Worm (Caenorhabditis elegans) whole organism, young adult: ENCODE measurements around the gene K08H2.7.

Experiments used
- B0035.1 ChIP-seq: sonication (generic microtip); optimal IDR thresholded peaks from 2 replicates; lab custom pipeline; 2016; ENCODE audit warnings: missing genetic modification characterization, mild to moderate bottlenecking, missing compliant biosample characterization, missing genotype, missing genetic modification reagents
- B0336.3 ChIP-seq: fragments of 200-800 bp; sonication (Bioruptor generic); IDR thresholded peaks from 2 replicates; pipeline ENCODE4 v1.3.6; 2022; ENCODE audit warnings: missing genetic modification characterization, missing compliant biosample characterization
- F22D6.2 ChIP-seq: sonication (generic microtip); optimal IDR thresholded peaks from 2 replicates; lab custom pipeline; 2016; ENCODE audit warnings: mild to moderate bottlenecking, missing genetic modification characterization, missing compliant biosample characterization
- F57C9.4 ChIP-seq: sonication (generic microtip); optimal IDR thresholded peaks from 2 replicates; lab custom pipeline; 2017; ENCODE audit warnings: mild to moderate bottlenecking, missing genetic modification characterization, missing compliant biosample characterization
- Y53F4B.3 ChIP-seq: fragments of 200-800 bp; sonication (Bioruptor generic); IDR thresholded peaks from 2 replicates; pipeline ENCODE4 v1.3.6; 2022; ENCODE audit warnings: missing genetic modification reagents, missing genetic modification characterization, missing compliant biosample characterization
- Y79H2A.3 ChIP-seq: fragments of 200-800 bp; sonication (Bioruptor generic); conservative IDR thresholded peaks from 2 replicates; pipeline ENCODE4 v1.3.6; 2022; ENCODE audit warnings: missing genetic modification reagents, missing genetic modification characterization, missing compliant biosample characterization
- atf-7 ChIP-seq: sonication (generic microtip); optimal IDR thresholded peaks from 2 replicates; lab custom pipeline; 2017; ENCODE audit warnings: mild to moderate bottlenecking, missing genetic modification characterization, missing compliant biosample characterization
- attf-5 ChIP-seq: fragments of 200-800 bp; sonication (Bioruptor generic); optimal IDR thresholded peaks from 2 replicates; lab custom pipeline; 2018; ENCODE audit warnings: mild to moderate bottlenecking, missing genetic modification characterization, missing compliant biosample characterization
- ceh-58 ChIP-seq: fragments of 200-800 bp; sonication (Bioruptor generic); IDR thresholded peaks from 2 replicates; pipeline ENCODE4 v1.3.6; 2022; ENCODE audit warnings: missing genetic modification characterization, missing compliant biosample characterization
- ceh-79 ChIP-seq: sonication (generic microtip); optimal IDR thresholded peaks from 2 replicates; lab custom pipeline; 2017; ENCODE audit warnings: mild to moderate bottlenecking, missing genetic modification characterization, missing compliant biosample characterization
- ceh-91 ChIP-seq: fragments of 200-800 bp; sonication (Bioruptor generic); IDR thresholded peaks from 2 replicates; pipeline ENCODE4 v1.3.6; 2022; ENCODE audit warnings: missing genetic modification reagents, missing genetic modification characterization, missing compliant biosample characterization
- egl-44 ChIP-seq: fragments of 200-800 bp; sonication (Bioruptor generic); IDR thresholded peaks from 2 replicates; pipeline ENCODE4 v1.3.6; 2022; ENCODE audit warnings: missing genetic modification reagents, missing genetic modification characterization, missing compliant biosample characterization
- egrh-3 ChIP-seq: fragments of 200-800 bp; sonication (Bioruptor generic); IDR thresholded peaks from 2 replicates; pipeline ENCODE4 v1.3.6; 2022; ENCODE audit warnings: missing genetic modification reagents, missing genetic modification characterization, missing compliant biosample characterization
- gei-17 ChIP-seq: fragments of 200-800 bp; sonication (Bioruptor generic); optimal IDR thresholded peaks from 2 replicates; lab custom pipeline; 2018; ENCODE audit warnings: mild to moderate bottlenecking, missing genetic modification characterization, missing compliant biosample characterization
- hlh-12 ChIP-seq: sonication (generic microtip); optimal IDR thresholded peaks from 2 replicates; lab custom pipeline; 2016; ENCODE audit warnings: missing genetic modification characterization, missing compliant biosample characterization
- lin-26 ChIP-seq: fragments of 200-800 bp; sonication (Bioruptor generic); IDR thresholded peaks from 2 replicates; pipeline ENCODE4 v1.3.6; 2022; ENCODE audit warnings: missing genetic modification reagents, missing genetic modification characterization, missing compliant biosample characterization
- lin-54 ChIP-seq: fragments of 200-800 bp; sonication (Bioruptor generic); optimal IDR thresholded peaks from 2 replicates; lab custom pipeline; 2018; ENCODE audit warnings: mild to moderate bottlenecking, missing genetic modification characterization, missing compliant biosample characterization
- mxl-1 ChIP-seq: sonication (generic microtip); optimal IDR thresholded peaks from 2 replicates; lab custom pipeline; 2016; ENCODE audit warnings: missing genetic modification characterization, missing compliant biosample characterization
- pha-4 ChIP-seq: fragments of 150-350 bp; sonication (generic microtip); optimal IDR thresholded peaks from 2 replicates; lab custom pipeline; 2014; ENCODE audit warnings: missing biosample characterization, missing genetic modification reagents, missing genetic modification characterization
- xnd-1 ChIP-seq: sonication (generic microtip); optimal IDR thresholded peaks from 2 replicates; lab custom pipeline; 2016; ENCODE audit warnings: missing genotype, missing genetic modification reagents, missing genetic modification characterization, missing compliant biosample characterization
- zfh-2 ChIP-seq: fragments of 200-800 bp; sonication (Bioruptor generic); conservative IDR thresholded peaks from 2 replicates; pipeline ENCODE4 v1.3.6; 2022; ENCODE audit warnings: missing genetic modification reagents, missing genetic modification characterization, missing compliant biosample characterization
- zim-3 ChIP-seq: sonication (generic microtip); optimal IDR thresholded peaks from 2 replicates; lab custom pipeline; 2017; ENCODE audit warnings: mild to moderate bottlenecking, missing genetic modification characterization, moderate library complexity, missing compliant biosample characterization
- ztf-18 ChIP-seq: sonication (generic microtip); optimal IDR thresholded peaks from 2 replicates; lab custom pipeline; 2016; ENCODE audit warnings: missing genotype, mild to moderate bottlenecking, missing genetic modification characterization, missing compliant biosample characterization

K08H2.7 gene

DNA sequence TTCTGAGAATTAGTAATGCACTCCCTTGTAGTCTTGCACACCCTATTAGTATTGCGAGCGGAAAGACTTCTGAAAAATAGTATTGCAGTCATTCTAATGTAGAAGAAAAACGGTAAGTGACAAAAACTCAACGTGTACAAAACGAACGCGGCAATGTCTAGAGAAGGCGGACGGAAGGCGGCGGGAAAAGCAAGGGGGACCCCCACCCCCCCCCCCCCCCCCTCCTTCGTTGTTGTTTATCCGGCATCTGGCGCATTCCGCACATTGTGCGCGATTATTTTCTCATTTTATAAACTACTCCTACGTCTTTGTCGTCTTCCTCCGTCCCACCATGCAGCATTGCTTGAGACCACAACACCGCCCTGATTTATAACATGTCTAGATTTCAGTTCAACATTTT is 45.9 kb downstream of the K08H2.7 start:
- TF ChIP-seq attf-5 (GFP tag; lab: Kevin White, UChicago) (no peak), egrh-3 (GFP tag; lab: Robert Waterston, UW) (peak; percentile 48; the same call in 1 of the 2 replicates), zfh-2 (peak; percentile 89)

ce11 chrX:13201401-13201800 is 46.8 kb downstream of the K08H2.7 start, which contains the start of gene unc-9:
Gene unc-9, plus strand, starts transcription at chrX:13201770.
- TF ChIP-seq ztf-18 (tag; lab: Kevin White, UChicago) (no peak), zim-3 (tag; lab: Kevin White, UChicago) (no peak)

DNA sequence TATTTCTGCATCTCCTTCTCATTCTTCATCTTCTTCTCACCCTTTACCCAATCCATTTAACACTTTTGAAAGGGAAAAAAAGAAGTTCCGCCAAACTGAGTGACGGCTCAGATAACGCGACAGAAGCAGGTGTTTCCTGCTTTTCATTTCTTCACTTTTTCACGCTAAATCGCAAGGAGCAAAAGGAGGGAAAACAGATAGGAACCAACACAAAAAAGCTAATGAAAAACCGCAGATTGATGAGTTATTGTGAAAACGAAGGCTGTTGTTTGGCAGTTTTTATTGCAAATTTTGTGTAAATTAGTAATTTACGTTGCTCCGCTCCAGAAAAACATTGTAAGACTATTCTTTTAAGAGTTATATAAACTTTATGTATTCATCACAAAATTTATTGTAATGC is 47.9 kb downstream of the K08H2.7 start:
- TF ChIP-seq Y53F4B.3, result no peak
- no peak for TF ChIP-seq ceh-79 (tag; lab: Kevin White, UChicago)
- TF ChIP-seq lin-26 (GFP tag; lab: Robert Waterston, UW), result no peak
- TF ChIP-seq xnd-1, result no peak
- TF ChIP-seq ceh-91, result no peak
- no peak for TF ChIP-seq ceh-58 (GFP tag; lab: Robert Waterston, UW)
- TF ChIP-seq hlh-12, result no peak
- no peak for TF ChIP-seq lin-54 (GFP tag; lab: Kevin White, UChicago)
- no peak for TF ChIP-seq egl-44 (GFP tag; lab: Robert Waterston, UW)
- no peak for TF ChIP-seq gei-17 (GFP tag; lab: Kevin White, UChicago)
- no peak for TF ChIP-seq B0035.1 (tag; lab: Kevin White, UChicago)
- TF ChIP-seq mxl-1 (tag; lab: Kevin White, UChicago), result no peak

DNA sequence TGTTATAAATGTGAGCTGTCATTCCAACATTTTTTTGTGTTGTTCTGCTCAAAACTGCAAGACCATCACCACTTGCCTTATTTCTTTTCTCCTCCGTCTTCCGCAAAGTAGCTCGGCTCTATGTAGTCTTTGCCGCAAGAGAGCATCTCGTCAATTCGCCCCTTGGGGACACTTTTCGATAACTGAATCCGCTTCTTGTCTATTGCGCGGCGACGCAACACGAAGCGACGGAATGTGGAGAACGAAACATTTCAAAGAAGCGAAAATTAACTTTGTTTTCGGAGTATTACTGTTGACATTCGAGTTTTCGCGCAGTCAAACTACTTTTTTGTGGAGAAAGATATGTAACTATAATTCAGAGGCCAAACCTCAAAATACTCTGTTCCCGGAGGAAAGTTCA is 50.1 kb downstream of the K08H2.7 start:
- no peak for TF ChIP-seq atf-7 (tag; lab: Kevin White, UChicago)
- TF ChIP-seq Y79H2A.3, result no peak
- TF ChIP-seq pha-4, result no peak
- no peak for TF ChIP-seq attf-5 (GFP tag; lab: Kevin White, UChicago)
- TF ChIP-seq F22D6.2 (tag; lab: Kevin White, UChicago), result no peak
- no peak for TF ChIP-seq B0336.3 (GFP tag; lab: Robert Waterston, UW)
- TF ChIP-seq F57C9.4, result no peak
- TF ChIP-seq, all 124 proteins: peak for 0
